Worm (Caenorhabditis elegans) whole organism, L2 larva: ENCODE data around the gene F22E5.6.

Experiments
- C34F6.9 ChIP-seq: fragments of 150-350 bp; optimal IDR thresholded peaks from 2 replicates; lab custom pipeline; 2014; ENCODE audit warnings: missing biosample characterization, missing genetic modification characterization
- F13H6.1 ChIP-seq: sonication (generic microtip); optimal IDR thresholded peaks from 2 replicates; lab custom pipeline; 2016; ENCODE audit warnings: missing genetic modification characterization, missing compliant biosample characterization
- Y55F3AM.14 ChIP-seq: fragments of 200-800 bp; sonication (Bioruptor generic); optimal IDR thresholded peaks from 2 replicates; lab custom pipeline; 2018; ENCODE audit warnings: mild to moderate bottlenecking, missing genetic modification characterization, missing compliant biosample characterization
- ZK546.5 ChIP-seq: sonication (generic microtip); optimal IDR thresholded peaks from 2 replicates; lab custom pipeline; 2017; ENCODE audit warnings: missing biosample characterization, missing genetic modification characterization
- alr-1 ChIP-seq: fragments of 150-350 bp; optimal IDR thresholded peaks from 2 replicates; lab custom pipeline; 2014; ENCODE audit warnings: missing biosample characterization, missing genetic modification characterization
- aly-2 ChIP-seq: fragments of 150-350 bp; optimal IDR thresholded peaks from 2 replicates; lab custom pipeline; 2014; ENCODE audit warnings: missing biosample characterization, missing genetic modification characterization
- ama-1 ChIP-seq: fragments of 150-350 bp; optimal IDR thresholded peaks from 2 replicates; lab custom pipeline; 2018; ENCODE audit warnings: inconsistent platforms
- blmp-1 ChIP-seq: sonication (generic microtip); optimal IDR thresholded peaks from 2 replicates; lab custom pipeline; 2017; ENCODE audit warnings: missing genetic modification characterization, mild to moderate bottlenecking, missing compliant biosample characterization, antibody characterized with exemption, moderate library complexity; ENCODE audit not compliant: insufficient read depth
- ceh-16 ChIP-seq: fragments of 150-350 bp; optimal IDR thresholded peaks from 2 replicates; lab custom pipeline; 2014; ENCODE audit warnings: missing biosample characterization, missing genetic modification characterization
- dmd-4 ChIP-seq: sonication (generic microtip); optimal IDR thresholded peaks from 2 replicates; lab custom pipeline; 2017; ENCODE audit warnings: missing biosample characterization, missing genetic modification characterization
- egl-27 ChIP-seq: sonication (generic microtip); optimal IDR thresholded peaks from 3 replicates; lab custom pipeline; 2017; ENCODE audit warnings: missing biosample characterization, missing genetic modification reagents, missing genetic modification characterization
- elt-3 ChIP-seq: sonication (generic microtip); optimal IDR thresholded peaks from 2 replicates; lab custom pipeline; 2017; ENCODE audit warnings: missing biosample characterization, missing genetic modification characterization
- fos-1 ChIP-seq: fragments of 150-350 bp; optimal IDR thresholded peaks from 2 replicates; lab custom pipeline; 2014; ENCODE audit warnings: missing biosample characterization, missing genetic modification characterization
- gmeb-1 ChIP-seq: fragments of 150-350 bp; optimal IDR thresholded peaks from 2 replicates; lab custom pipeline; 2014; ENCODE audit warnings: missing biosample characterization, missing genetic modification characterization
- nhr-10 ChIP-seq: sonication (generic microtip); optimal IDR thresholded peaks from 2 replicates; lab custom pipeline; 2017; ENCODE audit warnings: missing biosample characterization, missing genetic modification characterization
- nhr-129 ChIP-seq: fragments of 150-350 bp; optimal IDR thresholded peaks from 2 replicates; lab custom pipeline; 2014; ENCODE audit warnings: missing biosample characterization, missing genetic modification characterization
- nhr-21 ChIP-seq: fragments of 150-350 bp; optimal IDR thresholded peaks from 2 replicates; lab custom pipeline; 2014; ENCODE audit warnings: missing biosample characterization, missing genetic modification characterization
- nhr-23 ChIP-seq: fragments of 150-350 bp; optimal IDR thresholded peaks from 2 replicates; lab custom pipeline; 2014; ENCODE audit warnings: missing biosample characterization, missing genetic modification reagents, missing genetic modification characterization
- nhr-237 ChIP-seq: fragments of 150-350 bp; optimal IDR thresholded peaks from 2 replicates; lab custom pipeline; 2014; ENCODE audit warnings: missing biosample characterization, missing genetic modification characterization
- nhr-25 ChIP-seq: fragments of 150-350 bp; sonication (generic microtip); optimal IDR thresholded peaks from 3 replicates; lab custom pipeline; 2014; ENCODE audit warnings: missing biosample characterization, missing genetic modification characterization
- nhr-77 ChIP-seq: fragments of 150-350 bp; optimal IDR thresholded peaks from 2 replicates; lab custom pipeline; 2014; ENCODE audit warnings: missing biosample characterization, missing genetic modification characterization
- peb-1 ChIP-seq: fragments of 150-350 bp; optimal IDR thresholded peaks from 2 replicates; lab custom pipeline; 2014; ENCODE audit warnings: missing biosample characterization, missing genetic modification characterization
- sem-4 ChIP-seq: fragments of 150-350 bp; optimal IDR thresholded peaks from 2 replicates; lab custom pipeline; 2014; ENCODE audit warnings: missing biosample characterization, missing genetic modification reagents, missing genetic modification characterization
- sma-3 ChIP-seq: sonication (generic microtip); optimal IDR thresholded peaks from 2 replicates; lab custom pipeline; 2016; ENCODE audit warnings: missing genetic modification reagents, missing genetic modification characterization, missing compliant biosample characterization
- sma-9 ChIP-seq, 2 experiments: fragments of 150-350 bp in 1 of 2; sonication (generic microtip) in 1 of 2; optimal IDR thresholded peaks; 2 replicates each; lab custom pipeline; 2014 to 2016; ENCODE audit warnings: missing genetic modification characterization in 2 of 2, mild to moderate bottlenecking in 1 of 2, missing biosample characterization in 1 of 2, missing compliant biosample characterization in 1 of 2, missing genetic modification reagents in 1 of 2, moderate library complexity in 1 of 2
- snpc-4 ChIP-seq: fragments of 150-350 bp; optimal IDR thresholded peaks from 2 replicates; lab custom pipeline; 2014; ENCODE audit warnings: missing biosample characterization, missing genetic modification characterization
- unc-39 ChIP-seq: fragments of 150-350 bp; optimal IDR thresholded peaks from 2 replicates; lab custom pipeline; 2014; ENCODE audit warnings: missing biosample characterization, missing genetic modification characterization
- unc-55 ChIP-seq: fragments of 150-350 bp; sonication (generic microtip); optimal IDR thresholded peaks from 3 replicates; lab custom pipeline; 2014; ENCODE audit warnings: missing biosample characterization, missing genetic modification reagents, missing genetic modification characterization
- unc-62 ChIP-seq: fragments of 150-350 bp; optimal IDR thresholded peaks from 2 replicates; lab custom pipeline; 2014; ENCODE audit warnings: missing biosample characterization, missing genetic modification reagents, missing genetic modification characterization
- zag-1 ChIP-seq: fragments of 150-350 bp; optimal IDR thresholded peaks from 2 replicates; lab custom pipeline; 2014; ENCODE audit warnings: missing biosample characterization, missing genetic modification characterization
- ztf-1 ChIP-seq: fragments of 200-800 bp; sonication (Bioruptor generic); conservative IDR thresholded peaks from 2 replicates; pipeline ENCODE4 v1.3.6; 2022; ENCODE audit warnings: missing genetic modification characterization, missing compliant biosample characterization
- ztf-11 ChIP-seq: sonication (generic microtip); optimal IDR thresholded peaks from 2 replicates; lab custom pipeline; 2017; ENCODE audit warnings: missing biosample characterization, missing genetic modification characterization
- ztf-4 ChIP-seq: fragments of 150-350 bp; optimal IDR thresholded peaks from 2 replicates; lab custom pipeline; 2014; ENCODE audit warnings: missing biosample characterization, missing genetic modification characterization

The F22E5.6 gene

DNA sequence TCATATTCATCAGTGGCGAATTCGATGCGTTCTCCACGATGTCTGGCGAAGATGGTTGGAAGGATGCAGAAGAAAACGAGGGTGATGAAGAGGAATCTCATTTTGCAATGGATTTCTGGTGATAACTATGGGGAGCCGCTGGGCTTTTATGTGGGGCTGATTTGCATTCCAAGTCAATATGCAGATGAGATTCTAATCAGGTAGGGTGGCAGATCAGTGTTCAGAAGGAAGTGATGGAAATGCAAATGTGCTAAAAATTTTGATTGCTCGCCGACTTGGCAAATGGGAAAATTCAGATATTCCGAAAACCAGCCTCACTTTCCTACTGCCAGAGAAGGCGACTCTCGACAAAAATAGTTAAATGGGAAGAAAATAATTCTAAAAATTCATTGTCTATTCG is 40.4 kb downstream of the F22E5.6 start, which contains the start of gene nspf-3:
nspf-3 (minus strand) TSS at position 101 of the 400 bp plus-strand sequence.
- no peak for TF ChIP-seq Y55F3AM.14 (GFP tag; lab: Kevin White, UChicago)
- no peak for TF ChIP-seq aly-2 (tag; lab: Kevin White, UChicago)
- no peak for TF ChIP-seq nhr-21
- TF ChIP-seq blmp-1 (tag; lab: Kevin White, UChicago) = no peak
- no peak for TF ChIP-seq fos-1 (tag; lab: Kevin White, UChicago)
- TF ChIP-seq sem-4 = no peak
- TF ChIP-seq nhr-10 (tag; lab: Kevin White, UChicago) = no peak
- TF ChIP-seq F13H6.1 (tag; lab: Kevin White, UChicago) = no peak

DNA sequence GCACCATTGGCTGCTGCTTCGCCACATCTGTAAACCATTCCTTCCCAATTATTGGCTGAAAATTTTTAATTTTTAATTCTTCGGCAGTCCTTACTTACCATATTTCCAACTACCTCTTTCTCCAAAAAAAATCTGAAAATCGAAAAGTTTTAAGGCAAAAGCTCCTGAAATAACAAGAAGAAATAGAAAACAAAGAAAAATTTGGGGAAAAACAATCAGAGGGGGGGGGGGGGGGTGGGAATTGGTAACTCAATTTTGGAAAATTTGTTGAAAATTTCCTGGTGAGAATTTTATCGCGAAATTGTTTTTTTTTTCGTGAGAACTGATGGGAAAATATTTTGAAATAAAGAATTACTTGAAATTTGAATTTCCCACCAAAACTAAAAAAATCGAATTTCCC is 42.8 kb downstream of the F22E5.6 start, which contains the start of gene set-11:
set-11 (minus strand) TSS at position 101 of the 400 bp plus-strand sequence.
- TF ChIP-seq nhr-237 (tag; lab: Kevin White, UChicago) (no peak), ztf-1 (GFP tag; lab: Robert Waterston, UW) (no peak), ZK546.5 (no peak), fos-1 (tag; lab: Kevin White, UChicago) (no peak), alr-1 (tag; lab: Kevin White, UChicago) (no peak), C34F6.9 (no peak), sma-3 (GFP tag; lab: Kevin White, UChicago) (no peak), snpc-4 (tag; lab: Kevin White, UChicago) (no peak), egl-27 (tag; lab: Kevin White, UChicago) (no peak), Y55F3AM.14 (GFP tag; lab: Kevin White, UChicago) (no peak), unc-55 (no peak), nhr-129 (tag; lab: Kevin White, UChicago) (no peak), ztf-4 (tag; lab: Kevin White, UChicago) (no peak)

DNA sequence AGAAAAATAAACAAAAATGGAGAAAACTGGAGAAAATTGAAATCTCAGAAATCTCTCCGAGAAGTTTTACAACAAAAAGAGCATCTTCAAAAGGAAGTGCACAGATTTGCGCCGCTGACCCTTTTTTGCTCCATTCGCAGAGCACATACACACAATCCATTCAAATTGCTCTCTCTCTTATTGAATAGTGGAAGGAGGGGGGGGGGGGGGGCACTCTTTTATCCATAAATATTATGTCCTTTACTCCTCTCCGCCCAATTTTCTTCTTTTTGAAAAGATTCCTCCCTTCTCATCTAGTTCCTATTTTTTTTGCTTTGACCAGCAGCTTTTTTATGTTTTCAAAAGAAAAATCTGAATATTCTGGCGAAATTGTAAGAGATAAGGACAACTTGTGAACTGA is 45.4 kb downstream of the F22E5.6 start:
- TF ChIP-seq F13H6.1 (tag; lab: Kevin White, UChicago) (peak; percentile 22), peb-1 (tag; lab: Kevin White, UChicago) (no peak), sma-3 (GFP tag; lab: Kevin White, UChicago) (no peak), sem-4 (no peak)

DNA sequence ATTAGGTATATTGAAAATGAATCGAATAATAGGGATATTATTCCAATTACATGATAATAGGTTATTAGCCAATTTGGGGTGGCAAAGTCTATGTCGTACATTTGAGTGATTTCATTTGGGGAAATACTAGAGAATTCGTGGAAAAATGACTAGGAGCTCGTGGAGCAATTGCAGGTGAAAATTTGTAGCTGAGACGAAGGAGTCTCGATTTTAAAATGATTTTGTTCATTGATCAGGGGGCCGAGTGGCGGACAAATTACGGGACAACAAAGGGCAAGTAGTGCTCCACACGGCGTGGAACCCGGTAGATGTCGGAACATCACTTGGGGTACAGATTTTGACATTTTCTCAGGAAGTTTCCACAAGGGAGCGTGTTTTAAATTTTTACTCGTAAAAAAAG is 48.7 kb downstream of the F22E5.6 start, which contains the start of gene sri-62:
sri-62 (minus strand) TSS at position 101 of the 400 bp plus-strand sequence.
- TF ChIP-seq elt-3 (tag; lab: Kevin White, UChicago) = no peak

DNA sequence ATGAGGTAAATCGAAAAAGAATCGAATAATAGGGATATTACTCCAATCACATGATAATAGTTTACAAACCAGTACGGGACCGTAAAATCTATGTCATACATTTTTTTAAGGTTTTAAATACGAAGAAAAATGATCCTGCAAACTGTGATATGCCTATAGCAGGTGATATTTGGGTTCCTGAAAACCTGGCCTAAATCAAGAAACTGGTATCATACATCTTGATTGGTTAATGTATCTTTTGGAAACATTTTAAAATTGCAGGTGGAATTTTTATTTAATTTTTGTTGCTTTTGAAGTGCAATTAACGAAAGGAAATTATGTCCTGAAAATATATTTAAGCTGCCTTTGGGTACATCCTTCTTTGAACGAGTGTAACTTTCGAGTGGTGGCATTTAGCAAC is 50.6 kb downstream of the F22E5.6 start, which contains the start of gene sri-61:
sri-61 (minus strand) TSS at position 101 of the 400 bp plus-strand sequence.
- no peak for TF ChIP-seq nhr-25
- no peak for TF ChIP-seq unc-39 (tag; lab: Kevin White, UChicago)
- no peak for TF ChIP-seq nhr-23 (tag; lab: Kevin White, UChicago)
- TF ChIP-seq elt-3 (tag; lab: Kevin White, UChicago) = no peak
- TF ChIP-seq unc-62 = no peak
- TF ChIP-seq sma-9 (GFP tag; optimal IDR thresholded peaks at IDR 0.05; lab: Kevin White, UChicago) = no peak
- no peak for TF ChIP-seq sma-9 (tag; optimal IDR thresholded peaks at IDR 0.05; lab: Kevin White, UChicago)
- TF ChIP-seq F13H6.1 (tag; lab: Kevin White, UChicago) = no peak
- TF ChIP-seq nhr-237 (tag; lab: Kevin White, UChicago) = no peak
- no peak for TF ChIP-seq zag-1 (tag; lab: Kevin White, UChicago)
- no peak for TF ChIP-seq Y55F3AM.14 (GFP tag; lab: Kevin White, UChicago)
- TF ChIP-seq fos-1 (tag; lab: Kevin White, UChicago) = no peak
- TF ChIP-seq alr-1 (tag; lab: Kevin White, UChicago) = no peak
- TF ChIP-seq nhr-77 (tag; lab: Kevin White, UChicago) = no peak
- no peak for TF ChIP-seq ceh-16 (tag; lab: Kevin White, UChicago)
- no peak for TF ChIP-seq ztf-1 (GFP tag; lab: Robert Waterston, UW)
- no peak for TF ChIP-seq ZK546.5
- TF ChIP-seq gmeb-1 = no peak
- no peak for TF ChIP-seq ztf-11 (tag; lab: Kevin White, UChicago)
- no peak for TF ChIP-seq ama-1
- no peak for TF ChIP-seq dmd-4 (tag; lab: Kevin White, UChicago)
